Fruit fly (Drosophila melanogaster) whole organism, embryonic: ENCODE results near the gene dsx-c73A.

ENCODE experiments used
- CG10209 ChIP-seq: fragments of 200-800 bp; sonication (Bioruptor generic); optimal IDR thresholded peaks from 3 replicates; lab custom pipeline; 2017; ENCODE audit warnings: missing biosample characterization, mild to moderate bottlenecking, missing genetic modification characterization, missing genetic modification reagents
- CG13894 ChIP-seq: fragments of 200-800 bp; sonication (Bioruptor generic); optimal IDR thresholded peaks from 3 replicates; lab custom pipeline; 2018; ENCODE audit warnings: missing biosample characterization, mild to moderate bottlenecking, missing genetic modification characterization, moderate library complexity
- CG15479 ChIP-seq: fragments of 200-800 bp; sonication (Bioruptor generic); optimal IDR thresholded peaks from 3 replicates; lab custom pipeline; 2019; ENCODE audit warnings: missing biosample characterization, mild to moderate bottlenecking, missing genetic modification characterization, moderate library complexity
- CG15601 ChIP-seq: fragments of 200-800 bp; sonication (Bioruptor generic); optimal IDR thresholded peaks from 3 replicates; lab custom pipeline; 2019; ENCODE audit warnings: missing biosample characterization, mild to moderate bottlenecking, missing genetic modification characterization, moderate library complexity
- CG1603 ChIP-seq: fragments of 200-800 bp; sonication (Bioruptor generic); optimal IDR thresholded peaks from 2 replicates; lab custom pipeline; 2019; ENCODE audit warnings: missing biosample characterization, mild to moderate bottlenecking, missing genetic modification characterization, moderate library complexity
- CG2712 ChIP-seq: fragments of 200-800 bp; optimal IDR thresholded peaks from 3 replicates; lab custom pipeline; 2019; ENCODE audit warnings: missing biosample characterization, mild to moderate bottlenecking, missing genetic modification characterization, moderate library complexity
- CG3163 ChIP-seq: fragments of 200-800 bp; sonication (Bioruptor generic); optimal IDR thresholded peaks from 3 replicates; lab custom pipeline; 2016; ENCODE audit warnings: missing biosample characterization, missing genetic modification characterization
- CG3726 ChIP-seq: fragments of 200-800 bp; sonication (Bioruptor generic); IDR thresholded peaks from 3 replicates; pipeline ENCODE4, ENCODE4 v1.3.6; 2022; ENCODE audit warnings: missing biosample characterization, missing genetic modification characterization
- CG42726 ChIP-seq: fragments of 200-800 bp; sonication (Bioruptor generic); IDR thresholded peaks from 2 replicates; pipeline ENCODE4 v1.3.6; 2022; ENCODE audit warnings: missing biosample characterization, missing genetic modification characterization; ENCODE audit not compliant: partially characterized antibody
- CG5180 ChIP-seq: fragments of 200-800 bp; sonication (Bioruptor generic); optimal IDR thresholded peaks from 3 replicates; lab custom pipeline; 2017; ENCODE audit warnings: missing biosample characterization, missing genetic modification characterization, mild to moderate bottlenecking, moderate library complexity, missing genetic modification reagents
- CG6689 ChIP-seq: fragments of 200-800 bp; sonication (Bioruptor generic); IDR thresholded peaks from 2 replicates; pipeline ENCODE4 v1.3.6; 2022; ENCODE audit warnings: missing biosample characterization, missing genetic modification characterization
- CG6791 ChIP-seq: fragments of 200-800 bp; sonication (Bioruptor generic); IDR thresholded peaks from 3 replicates; pipeline ENCODE4 v1.3.6; 2022; ENCODE audit warnings: missing biosample characterization, missing genetic modification characterization; ENCODE audit not compliant: partially characterized antibody
- CG8290 ChIP-seq, 3 experiments: fragments of 200-800 bp; sonication (Bioruptor generic); optimal IDR thresholded peaks; 2 replicates each; lab custom pipeline; 2016 to 2019; ENCODE audit warnings: missing biosample characterization in 3 of 3, missing genetic modification characterization in 3 of 3, mild to moderate bottlenecking in 2 of 3, moderate library complexity in 1 of 3
- CG8765 ChIP-seq: fragments of 200-800 bp; sonication (Bioruptor generic); IDR thresholded peaks from 2 replicates; pipeline ENCODE4 v1.3.6; 2022; ENCODE audit warnings: missing biosample characterization, missing genetic modification characterization
- CG9215 ChIP-seq: fragments of 200-800 bp; sonication (Bioruptor generic); IDR thresholded peaks from 2 replicates; pipeline ENCODE4 v1.3.6; 2022; ENCODE audit warnings: missing biosample characterization, missing genetic modification characterization
- CG9609 ChIP-seq: fragments of 200-800 bp; sonication (Bioruptor generic); optimal IDR thresholded peaks from 3 replicates; lab custom pipeline; 2016; ENCODE audit warnings: missing biosample characterization, missing genetic modification characterization
- Camta ChIP-seq: fragments of 200-800 bp; sonication (Bioruptor generic); optimal IDR thresholded peaks from 2 replicates; lab custom pipeline; 2016; ENCODE audit warnings: missing biosample characterization, missing genetic modification characterization
- D ChIP-seq, 2 experiments: fragments of 200-800 bp in 1 of 2; fragments of >200 bp in 1 of 2; sonication (Bioruptor generic) in 1 of 2; optimal IDR thresholded peaks; 2 replicates in 1 of 2; 3 replicates in 1 of 2; lab custom pipeline; 2017; ENCODE audit warnings: mild to moderate bottlenecking in 1 of 2, missing biosample characterization in 1 of 2, missing genetic modification characterization in 1 of 2, missing genetic modification reagents in 1 of 2
- Deaf1 ChIP-seq: fragments of 200-800 bp; optimal IDR thresholded peaks from 3 replicates; lab custom pipeline; 2019; ENCODE audit warnings: missing biosample characterization, mild to moderate bottlenecking, missing genetic modification characterization, moderate library complexity
- Fer1 ChIP-seq: fragments of 200-800 bp; sonication (Bioruptor generic); optimal IDR thresholded peaks from 2 replicates; lab custom pipeline; 2017; ENCODE audit warnings: missing biosample characterization, mild to moderate bottlenecking, missing genetic modification characterization
- HHEX ChIP-seq: fragments of 200-800 bp; sonication (Bioruptor generic); optimal IDR thresholded peaks from 3 replicates; lab custom pipeline; 2017; ENCODE audit warnings: missing biosample characterization, mild to moderate bottlenecking, missing genetic modification characterization, missing genetic modification reagents
- Med ChIP-seq: fragments of 200-800 bp; sonication (Bioruptor generic); peaks from one replicate; lab custom pipeline; 2016; ENCODE audit warnings: missing biosample characterization, missing genetic modification characterization, mild to moderate bottlenecking, inconsistent platforms, moderate library complexity
- Mes4 ChIP-seq: fragments of 200-800 bp; sonication (Bioruptor generic); optimal IDR thresholded peaks from 2 replicates; lab custom pipeline; 2016; ENCODE audit warnings: missing biosample characterization, missing genetic modification characterization
- NC2β ChIP-seq: fragments of 200-800 bp; sonication (Bioruptor generic); optimal IDR thresholded peaks from 2 replicates; lab custom pipeline; 2016; ENCODE audit warnings: missing biosample characterization, missing genetic modification characterization
- NFAT ChIP-seq: fragments of 200-800 bp; sonication (Bioruptor generic); IDR thresholded peaks from 2 replicates; pipeline ENCODE4 v1.3.6; 2022; ENCODE audit warnings: missing biosample characterization, missing genetic modification characterization
- Pdp1 ChIP-seq, 2 experiments: fragments of 200-800 bp; sonication (Bioruptor generic); optimal IDR thresholded peaks; 3 replicates each; lab custom pipeline; 2016; ENCODE audit warnings: missing biosample characterization in 2 of 2, missing genetic modification characterization in 2 of 2, mild to moderate bottlenecking in 1 of 2, moderate library complexity in 1 of 2
- Rfx ChIP-seq: fragments of 200-800 bp; sonication (Bioruptor generic); IDR thresholded peaks from 2 replicates; pipeline ENCODE4 v1.3.6; 2022; ENCODE audit warnings: missing biosample characterization, missing genetic modification characterization
- Trl ChIP-seq, 3 experiments: fragments of >200 bp in 2 of 3; fragments of 200-800 bp in 1 of 3; sonication (Bioruptor generic) in 1 of 3; optimal IDR thresholded peaks; 2 replicates in 1 of 3; 3 replicates in 2 of 3; lab custom pipeline; 2016 to 2017; ENCODE audit warnings: missing biosample characterization in 1 of 3, missing genetic modification characterization in 1 of 3
- cad ChIP-seq: fragments of >200 bp; optimal IDR thresholded peaks from 2 replicates; lab custom pipeline; 2017; ENCODE audit warnings: missing biosample characterization, missing genetic modification characterization
- ci ChIP-seq: fragments of 200-800 bp; sonication (Bioruptor generic); IDR thresholded peaks from 3 replicates; pipeline ENCODE4 v1.3.6; 2022; ENCODE audit warnings: missing biosample characterization, missing genetic modification characterization
- cwo ChIP-seq: fragments of 200-800 bp; sonication (Bioruptor generic); optimal IDR thresholded peaks from 3 replicates; lab custom pipeline; 2017; ENCODE audit warnings: missing biosample characterization, missing genetic modification characterization, mild to moderate bottlenecking, moderate library complexity, missing genetic modification reagents
- ftz-f1 ChIP-seq: fragments of 200-800 bp; sonication (Bioruptor generic); optimal IDR thresholded peaks from 2 replicates; lab custom pipeline; 2016; ENCODE audit warnings: missing biosample characterization, missing genetic modification characterization
- her ChIP-seq: fragments of 200-800 bp; sonication (Bioruptor generic); optimal IDR thresholded peaks from 2 replicates; lab custom pipeline; 2016; ENCODE audit warnings: missing biosample characterization, missing genetic modification characterization
- kni ChIP-seq: fragments of 200-800 bp; sonication (Bioruptor generic); optimal IDR thresholded peaks from 3 replicates; lab custom pipeline; 2017; ENCODE audit warnings: mild to moderate bottlenecking, missing biosample characterization, missing genetic modification reagents, missing genetic modification characterization
- nmo ChIP-seq: fragments of 200-800 bp; sonication (Bioruptor generic); optimal IDR thresholded peaks from 2 replicates; lab custom pipeline; 2018; ENCODE audit warnings: missing biosample characterization, mild to moderate bottlenecking, missing genetic modification characterization, moderate library complexity
- odd ChIP-seq: fragments of 200-800 bp; sonication (Bioruptor generic); optimal IDR thresholded peaks from 2 replicates; lab custom pipeline; 2017; ENCODE audit warnings: missing biosample characterization, mild to moderate bottlenecking, missing genetic modification characterization
- p53 ChIP-seq: fragments of 200-800 bp; sonication (Bioruptor generic); optimal IDR thresholded peaks from 2 replicates; lab custom pipeline; 2016; ENCODE audit warnings: missing biosample characterization, missing genetic modification characterization
- pros ChIP-seq: fragments of 200-800 bp; sonication (Bioruptor generic); optimal IDR thresholded peaks from 3 replicates; lab custom pipeline; 2019; ENCODE audit warnings: missing biosample characterization, mild to moderate bottlenecking, missing genetic modification characterization, moderate library complexity
- scrt ChIP-seq: fragments of 200-800 bp; sonication (Bioruptor generic); optimal IDR thresholded peaks from 2 replicates; lab custom pipeline; 2018; ENCODE audit warnings: missing biosample characterization, mild to moderate bottlenecking, missing genetic modification characterization, moderate library complexity
- sens ChIP-seq: fragments of 200-800 bp; sonication (Bioruptor generic); peaks from one replicate; lab custom pipeline; 2016; ENCODE audit warnings: missing biosample characterization, missing genetic modification characterization
- tio ChIP-seq: fragments of 200-800 bp; sonication (Bioruptor generic); optimal IDR thresholded peaks from 2 replicates; lab custom pipeline; 2017; ENCODE audit warnings: missing biosample characterization, missing genetic modification characterization, inconsistent platforms
- tll ChIP-seq, 2 experiments: fragments of 200-800 bp in 1 of 2; fragments of >200 bp in 1 of 2; sonication (Bioruptor generic) in 1 of 2; optimal IDR thresholded peaks; 2 replicates each; lab custom pipeline; 2017 to 2019; ENCODE audit warnings: missing biosample characterization in 2 of 2, missing genetic modification characterization in 2 of 2, mild to moderate bottlenecking in 1 of 2, moderate library complexity in 1 of 2
- twi ChIP-seq: fragments of 200-800 bp; optimal IDR thresholded peaks from 2 replicates; lab custom pipeline; 2019; ENCODE audit warnings: missing biosample characterization, mild to moderate bottlenecking, missing genetic modification characterization, moderate library complexity
- zen ChIP-seq: fragments of 200-800 bp; sonication (Bioruptor generic); optimal IDR thresholded peaks from 3 replicates; lab custom pipeline; 2018; ENCODE audit warnings: missing biosample characterization, mild to moderate bottlenecking, missing genetic modification characterization, moderate library complexity

dsx-c73A gene

dm6 chr3L:16494651-16495074 is 42.9 kb upstream of the dsx-c73A start (continued):
- TF ChIP-seq Deaf1 (tag; lab: Kevin White, UChicago) = peak; percentile 2
- TF ChIP-seq cwo (GFP tag; lab: Kevin White, UChicago) = peak; percentile 22
- peak; percentile 39 for TF ChIP-seq odd (GFP tag; lab: Kevin White, UChicago)
- TF ChIP-seq Mes4 (GFP tag; lab: Kevin White, UChicago) = peak; percentile 0
- peak; percentile 2 for TF ChIP-seq HHEX (GFP tag; lab: Kevin White, UChicago)
- TF ChIP-seq CG9609 = no peak
- TF ChIP-seq CG5180 (GFP tag; lab: Kevin White, UChicago) = peak; percentile 20
- no peak for TF ChIP-seq CG13894
- TF ChIP-seq CG15601 = peak; percentile 31
- TF ChIP-seq Trl (optimal IDR thresholded peaks at IDR 0.05; lab: Kevin White, UChicago) = peak in 1 of 2 experiments; percentile 8
- TF ChIP-seq Trl (GFP tag; optimal IDR thresholded peaks at IDR 0.05; lab: Kevin White, UChicago) = no peak
- peak; percentile 4 for TF ChIP-seq tio
- TF ChIP-seq CG2712 (tag; lab: Kevin White, UChicago) = peak; percentile 28
- peak; percentile 6 for TF ChIP-seq Camta (GFP tag; lab: Kevin White, UChicago)
- peak; percentile 7 for TF ChIP-seq nmo (GFP tag; lab: Kevin White, UChicago)
- TF ChIP-seq Pdp1 (GFP tag; optimal IDR thresholded peaks at IDR 0.05; lab: Kevin White, UChicago) = peak in 1 of 2 experiments; percentile 62

- TF ChIP-seq ci (GFP tag; lab: Robert Waterston, UW) (0 out of 3 replicates have a peak, but pooled peaks have one; percentile 18), scrt (GFP tag; lab: Kevin White, UChicago) (no peak), CG6791 (GFP tag; lab: Robert Waterston, UW) (peak; percentile 32; the same call in 1 of the 3 replicates), kni (GFP tag; lab: Kevin White, UChicago) (no peak), CG3163 (GFP tag; lab: Kevin White, UChicago) (peak; percentile 40), Med (GFP tag; lab: Kevin White, UChicago) (peak; percentile 2), Trl (optimal IDR thresholded peaks at IDR 0.05; lab: Kevin White, UChicago) (peak; percentile 36 to 66), Trl (GFP tag; optimal IDR thresholded peaks at IDR 0.05; lab: Kevin White, UChicago) (no peak), CG8290 (GFP tag; optimal IDR thresholded peaks at IDR 0.05; lab: Kevin White, UChicago) (no peak), CG8290 (tag; optimal IDR thresholded peaks at IDR 0.05; lab: Kevin White, UChicago) (peak in 1 of 2 experiments; percentile 23), ftz-f1 (GFP tag; lab: Kevin White, UChicago) (no peak), CG9215 (GFP tag; lab: Robert Waterston, UW) (peak; percentile 75), sens (GFP tag; lab: Kevin White, UChicago) (peak; percentile 50), CG42726 (GFP tag; lab: Robert Waterston, UW) (0 out of 2 replicates have a peak, but pooled peaks have one; percentile 4)
Observed at dm6 chr3L:16493717-16494116, 42.0 kb upstream of the dsx-c73A start.

- TF ChIP-seq CG10209 (GFP tag; lab: Kevin White, UChicago) (no peak), Rfx (GFP tag; lab: Robert Waterston, UW) (no peak), pros (GFP tag; lab: Kevin White, UChicago) (peak; percentile 17), Fer1 (no peak), CG1603 (tag; lab: Kevin White, UChicago) (no peak), CG3726 (no peak), tll (GFP tag; optimal IDR thresholded peaks at IDR 0.05; lab: Kevin White, UChicago) (peak in 1 of 2 experiments; percentile 87), her (no peak), NC2β (GFP tag; lab: Kevin White, UChicago) (no peak), CG6689 (GFP tag; lab: Robert Waterston, UW) (no peak), twi (tag; lab: Kevin White, UChicago) (no peak), cad (peak; percentile 41), CG15479 (peak; percentile 35), NFAT (no peak), CG8765 (GFP tag; lab: Robert Waterston, UW) (no peak), p53 (GFP tag; lab: Kevin White, UChicago) (no peak), CG15601 (no peak), zen (peak; percentile 97), D (optimal IDR thresholded peaks at IDR 0.05; lab: Kevin White, UChicago) (peak; percentile 97), D (GFP tag; optimal IDR thresholded peaks at IDR 0.05; lab: Kevin White, UChicago) (no peak)
Observed at dm6 chr3L:16491006-16491605, 39.3 kb upstream of the dsx-c73A start.
